Fruit fly (Drosophila melanogaster) whole organism, adult: ENCODE results near the gene Grip75.

Source experiments
- CG11617 ChIP-seq: fragments of 200-800 bp; sonication (Bioruptor generic); optimal IDR thresholded peaks from 2 replicates; lab custom pipeline; 2017; ENCODE audit warnings: mild to moderate bottlenecking, missing biosample characterization, missing genetic modification reagents, missing genetic modification characterization
- CG12768 ChIP-seq: fragments of 200-800 bp; sonication (Bioruptor generic); optimal IDR thresholded peaks from 2 replicates; lab custom pipeline; 2017; ENCODE audit warnings: missing biosample characterization, missing genetic modification characterization, mild to moderate bottlenecking, moderate library complexity, missing genetic modification reagents
- CG14711 ChIP-seq: fragments of 200-800 bp; sonication (Bioruptor generic); optimal IDR thresholded peaks from 2 replicates; lab custom pipeline; 2018; ENCODE audit warnings: missing biosample characterization, mild to moderate bottlenecking, missing genetic modification characterization, moderate library complexity
- CG1620 ChIP-seq: fragments of 200-800 bp; sonication (Bioruptor generic); optimal IDR thresholded peaks from 2 replicates; lab custom pipeline; 2016; ENCODE audit warnings: missing biosample characterization, missing genetic modification characterization
- CG33017 ChIP-seq: fragments of 200-800 bp; sonication (Bioruptor generic); optimal IDR thresholded peaks from 2 replicates; lab custom pipeline; 2018; ENCODE audit warnings: missing biosample characterization, mild to moderate bottlenecking, missing genetic modification characterization, moderate library complexity
- CG5204 ChIP-seq: fragments of 200-800 bp; sonication (Bioruptor generic); optimal IDR thresholded peaks from 2 replicates; lab custom pipeline; 2016; ENCODE audit warnings: missing biosample characterization, missing genetic modification characterization
- CG7045 ChIP-seq: fragments of 200-800 bp; sonication (Bioruptor generic); optimal IDR thresholded peaks from 2 replicates; lab custom pipeline; 2017; ENCODE audit warnings: missing biosample characterization, mild to moderate bottlenecking, missing genetic modification characterization
- CG7101 ChIP-seq: fragments of 200-800 bp; sonication (Bioruptor generic); optimal IDR thresholded peaks from 2 replicates; lab custom pipeline; 2018; ENCODE audit warnings: missing biosample characterization, mild to moderate bottlenecking, missing genetic modification characterization, moderate library complexity
- Clk ChIP-seq: fragments of 200-800 bp; sonication (Bioruptor generic); optimal IDR thresholded peaks from 2 replicates; lab custom pipeline; 2017; ENCODE audit warnings: missing biosample characterization, missing genetic modification characterization
- Crg-1 ChIP-seq: fragments of 200-800 bp; sonication (Bioruptor generic); optimal IDR thresholded peaks from 2 replicates; lab custom pipeline; 2016; ENCODE audit warnings: missing biosample characterization, missing genetic modification characterization
- Hr96 ChIP-seq: fragments of 200-800 bp; sonication (Bioruptor generic); optimal IDR thresholded peaks from 2 replicates; lab custom pipeline; 2016; ENCODE audit warnings: missing biosample characterization, missing genetic modification characterization
- Mnt ChIP-seq: fragments of 200-800 bp; sonication (Bioruptor generic); optimal IDR thresholded peaks from 2 replicates; lab custom pipeline; 2016; ENCODE audit warnings: missing biosample characterization, mild to moderate bottlenecking, missing genetic modification characterization
- bab1 ChIP-seq: fragments of 200-800 bp; sonication (Bioruptor generic); optimal IDR thresholded peaks from 3 replicates; lab custom pipeline; 2019; ENCODE audit warnings: missing biosample characterization, mild to moderate bottlenecking, missing genetic modification characterization, moderate library complexity
- cic ChIP-seq: fragments of 200-800 bp; sonication (Bioruptor generic); optimal IDR thresholded peaks from 2 replicates; lab custom pipeline; 2017; ENCODE audit warnings: missing biosample characterization, mild to moderate bottlenecking, missing genetic modification characterization, moderate library complexity
- cnc ChIP-seq, 2 experiments: fragments of >200 bp; optimal IDR thresholded peaks; 2 replicates each; lab custom pipeline; 2017
- kay ChIP-seq: fragments of 200-800 bp; sonication (Bioruptor generic); peaks from one replicate; lab custom pipeline; 2016; ENCODE audit warnings: missing biosample characterization, missing genetic modification characterization, borderline replicate concordance
- ovo ChIP-seq: fragments of 200-800 bp; sonication (Bioruptor generic); optimal IDR thresholded peaks from 2 replicates; lab custom pipeline; 2016; ENCODE audit warnings: missing biosample characterization, missing genetic modification characterization
- pad ChIP-seq: fragments of 200-800 bp; sonication (Bioruptor generic); optimal IDR thresholded peaks from 3 replicates; lab custom pipeline; 2017; ENCODE audit warnings: missing biosample characterization, missing genetic modification characterization, mild to moderate bottlenecking, moderate library complexity, missing genetic modification reagents
- tj ChIP-seq: fragments of 200-800 bp; sonication (Bioruptor generic); optimal IDR thresholded peaks from 3 replicates; lab custom pipeline; 2017; ENCODE audit warnings: missing biosample characterization, mild to moderate bottlenecking, missing genetic modification characterization, moderate library complexity
- toe ChIP-seq: fragments of 200-800 bp; sonication (Bioruptor generic); optimal IDR thresholded peaks from 2 replicates; lab custom pipeline; 2016; ENCODE audit warnings: missing biosample characterization, missing genetic modification characterization

The Grip75 gene

DNA sequence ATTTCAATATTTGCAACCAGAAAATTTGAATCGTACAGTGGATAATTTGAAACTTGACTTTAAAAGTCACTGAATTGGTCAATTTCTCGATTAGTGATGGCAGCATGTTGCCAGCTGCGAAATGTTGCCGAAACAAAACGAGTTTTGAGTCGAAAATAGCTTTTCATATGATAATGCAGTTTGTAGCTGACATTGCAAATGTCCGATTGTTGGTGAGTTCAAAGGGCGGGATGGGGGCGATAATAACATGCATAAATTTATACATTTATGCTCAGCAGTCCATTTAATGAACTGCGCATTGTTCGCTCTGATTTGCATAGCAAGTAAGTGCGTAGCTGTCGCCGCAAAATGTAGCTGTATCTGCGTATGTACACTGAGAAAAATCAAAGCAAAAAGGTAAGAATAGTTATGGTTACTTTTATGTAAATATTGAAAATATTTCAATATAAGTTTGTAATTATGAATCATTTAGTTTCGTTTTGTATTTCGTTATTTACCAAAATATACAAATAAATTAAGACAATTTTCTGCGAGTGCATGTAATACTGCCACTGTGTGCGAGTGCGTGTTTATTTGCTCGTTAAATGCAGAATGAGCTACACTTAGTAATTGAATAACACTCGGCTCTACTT is 44.0 kb downstream of the Grip75 start, which contains the start of gene Lip4:
Gene Lip4 (plus strand): TSS at position 620 of the 632 bp plus-strand sequence.
- no peak for TF ChIP-seq Clk (GFP tag; lab: Kevin White, UChicago)
- TF ChIP-seq CG12768 (GFP tag; lab: Kevin White, UChicago), result no peak
- TF ChIP-seq pad, result peak; percentile 26
- no peak for TF ChIP-seq toe
- peak; percentile 48 for TF ChIP-seq CG7101 (tag; lab: Kevin White, UChicago)
- TF ChIP-seq cnc (optimal IDR thresholded peaks at IDR 0.05; lab: Kevin White, UChicago), result no peak
- TF ChIP-seq tj (GFP tag; lab: Kevin White, UChicago), result peak; percentile 64
- peak; percentile 10 for TF ChIP-seq CG11617 (GFP tag; lab: Kevin White, UChicago)
- peak; percentile 15 for TF ChIP-seq CG1620 (GFP tag; lab: Kevin White, UChicago)
- TF ChIP-seq CG14711 (tag; lab: Kevin White, UChicago), result peak; percentile 66
- TF ChIP-seq bab1 (GFP tag; lab: Kevin White, UChicago), result peak; percentile 80
- peak; percentile 48 for TF ChIP-seq CG33017 (tag; lab: Kevin White, UChicago)
- no peak for TF ChIP-seq Hr96 (GFP tag; lab: Kevin White, UChicago)
- TF ChIP-seq ovo (GFP tag; lab: Kevin White, UChicago), result no peak
- TF ChIP-seq CG5204 (GFP tag; lab: Kevin White, UChicago), result peak; percentile 4
- no peak for TF ChIP-seq cic
- TF ChIP-seq CG7045, result peak; percentile 61
- no peak for TF ChIP-seq Mnt
- no peak for TF ChIP-seq kay
- TF ChIP-seq Crg-1, result no peak

- TF ChIP-seq toe (no peak), kay (no peak), cic (peak; percentile 12), tj (GFP tag; lab: Kevin White, UChicago) (peak; percentile 49), ovo (GFP tag; lab: Kevin White, UChicago) (no peak)
These were observed 45.9 kb downstream of the Grip75 start for dm6 chr2L:10528984-10529383.

DNA sequence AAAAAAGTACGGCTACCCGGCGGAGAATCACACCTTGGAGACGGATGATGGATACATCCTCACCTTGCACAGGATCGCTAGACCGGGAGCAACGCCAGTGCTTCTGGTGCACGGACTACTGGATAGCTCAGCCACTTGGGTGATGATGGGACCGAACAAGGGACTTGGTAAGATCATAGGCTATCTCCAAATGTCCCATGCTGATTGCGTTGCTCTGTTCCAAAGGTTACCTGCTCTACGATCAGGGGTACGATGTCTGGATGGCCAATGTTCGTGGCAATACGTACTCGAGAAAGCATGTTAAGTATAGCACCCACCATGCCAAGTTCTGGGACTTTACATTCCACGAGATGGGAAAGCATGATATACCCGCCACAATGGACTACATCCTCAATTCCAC is 47.0 kb downstream of the Grip75 start:
- TF ChIP-seq Hr96 (GFP tag; lab: Kevin White, UChicago), result no peak
- TF ChIP-seq CG33017 (tag; lab: Kevin White, UChicago), result no peak
- no peak for TF ChIP-seq toe
- TF ChIP-seq CG5204 (GFP tag; lab: Kevin White, UChicago), result no peak
- TF ChIP-seq CG14711 (tag; lab: Kevin White, UChicago), result no peak
- no peak for TF ChIP-seq CG11617 (GFP tag; lab: Kevin White, UChicago)
- no peak for TF ChIP-seq kay

- no peak for TF ChIP-seq CG1620 (GFP tag; lab: Kevin White, UChicago)
- TF ChIP-seq kay, result no peak
- TF ChIP-seq CG5204 (GFP tag; lab: Kevin White, UChicago), result no peak
- TF ChIP-seq CG33017 (tag; lab: Kevin White, UChicago), result no peak
- no peak for TF ChIP-seq Clk (GFP tag; lab: Kevin White, UChicago)
- TF ChIP-seq CG14711 (tag; lab: Kevin White, UChicago), result no peak
- no peak for TF ChIP-seq CG7101 (tag; lab: Kevin White, UChicago)
- TF ChIP-seq tj (GFP tag; lab: Kevin White, UChicago), result no peak
These were observed 48.4 kb downstream of the Grip75 start, which contains the start of gene CG18301 for dm6 chr2L:10531521-10531920. CG18301 (plus strand) TSS chr2L:10531821.

dm6 chr2L:10534022-10534421 is 50.9 kb downstream of the Grip75 start, which contains the start of gene CG18302:
CG18302 (plus strand) TSS chr2L:10534322.
- TF ChIP-seq CG1620 (GFP tag; lab: Kevin White, UChicago) (no peak), CG5204 (GFP tag; lab: Kevin White, UChicago) (no peak), CG14711 (tag; lab: Kevin White, UChicago) (no peak), Crg-1 (no peak), toe (no peak), Clk (GFP tag; lab: Kevin White, UChicago) (no peak), CG11617 (GFP tag; lab: Kevin White, UChicago) (no peak), CG12768 (GFP tag; lab: Kevin White, UChicago) (no peak), Mnt (no peak), bab1 (GFP tag; lab: Kevin White, UChicago) (no peak), kay (no peak), CG7045 (no peak), pad (no peak), CG33017 (tag; lab: Kevin White, UChicago) (no peak), tj (GFP tag; lab: Kevin White, UChicago) (no peak)
